Fruit fly (Drosophila melanogaster) whole organism, embryonic: ENCODE results near the gene hiro.
A peak's percentile ranks its signal among the peaks of the same experiment; 100 is the strongest.

Experiments
- B-H1 ChIP-seq: fragments of 200-800 bp; sonication (Bioruptor generic); IDR thresholded peaks from 3 replicates; pipeline ENCODE4 v1.3.6; 2022; ENCODE audit warnings: missing biosample characterization, missing genetic modification characterization
- BEAF-32 ChIP-seq: fragments of 200-800 bp; sonication (Bioruptor generic); optimal IDR thresholded peaks from 3 replicates; lab custom pipeline; 2017; ENCODE audit warnings: missing biosample characterization, missing genetic modification characterization, mild to moderate bottlenecking, moderate library complexity, missing genetic modification reagents
- Blimp-1 ChIP-seq: fragments of 200-800 bp; sonication (Bioruptor generic); optimal IDR thresholded peaks from 3 replicates; lab custom pipeline; 2018; ENCODE audit warnings: missing biosample characterization, missing genetic modification characterization, mild to moderate bottlenecking, moderate library complexity, missing genetic modification reagents
- CG10209 ChIP-seq: fragments of 200-800 bp; sonication (Bioruptor generic); optimal IDR thresholded peaks from 3 replicates; lab custom pipeline; 2017; ENCODE audit warnings: missing biosample characterization, mild to moderate bottlenecking, missing genetic modification characterization, missing genetic modification reagents
- CG10366 ChIP-seq: fragments of 200-800 bp; sonication (Bioruptor generic); IDR thresholded peaks from 2 replicates; pipeline ENCODE4 v1.3.6; 2022; ENCODE audit warnings: missing biosample characterization, missing genetic modification characterization
- CG11085 ChIP-seq: fragments of 200-800 bp; sonication (Bioruptor generic); IDR thresholded peaks from 2 replicates; pipeline ENCODE4 v1.3.6; 2022; ENCODE audit warnings: missing biosample characterization, missing genetic modification characterization
- CG11456 ChIP-seq: fragments of 200-800 bp; sonication (Bioruptor generic); IDR thresholded peaks from 3 replicates; pipeline ENCODE4 v1.3.6; 2022; ENCODE audit warnings: missing biosample characterization, missing genetic modification characterization
- CG15601 ChIP-seq: fragments of 200-800 bp; sonication (Bioruptor generic); optimal IDR thresholded peaks from 3 replicates; lab custom pipeline; 2019; ENCODE audit warnings: missing biosample characterization, mild to moderate bottlenecking, missing genetic modification characterization, moderate library complexity
- CG15696 ChIP-seq: fragments of 200-800 bp; sonication (Bioruptor generic); optimal IDR thresholded peaks from 2 replicates; lab custom pipeline; 2019; ENCODE audit warnings: missing biosample characterization, mild to moderate bottlenecking, missing genetic modification characterization, moderate library complexity
- CG16863 ChIP-seq: fragments of 200-800 bp; sonication (Bioruptor generic); optimal IDR thresholded peaks from 3 replicates; lab custom pipeline; 2016; ENCODE audit warnings: missing biosample characterization, missing genetic modification characterization
- CG17186 ChIP-seq: fragments of 200-800 bp; sonication (Bioruptor generic); optimal IDR thresholded peaks from 3 replicates; lab custom pipeline; 2017; ENCODE audit warnings: missing biosample characterization, missing genetic modification reagents, missing genetic modification characterization
- CG2199 ChIP-seq: fragments of 200-800 bp; sonication (Bioruptor generic); IDR thresholded peaks from 3 replicates; pipeline ENCODE4 v1.3.6; 2022; ENCODE audit warnings: missing biosample characterization, missing genetic modification characterization
- CG34224 ChIP-seq: fragments of 200-800 bp; sonication (Bioruptor generic); IDR thresholded peaks from 3 replicates; pipeline ENCODE4 v1.3.6; 2022; ENCODE audit warnings: missing biosample characterization, missing genetic modification characterization; ENCODE audit not compliant: partially characterized antibody
- CG4360 ChIP-seq: fragments of 200-800 bp; sonication (Bioruptor generic); IDR thresholded peaks from 2 replicates; pipeline ENCODE4 v1.3.6; 2022; ENCODE audit warnings: missing biosample characterization, missing genetic modification characterization
- CG4820 ChIP-seq: fragments of 200-800 bp; sonication (Bioruptor generic); optimal IDR thresholded peaks from 3 replicates; lab custom pipeline; 2016; ENCODE audit warnings: missing biosample characterization, missing genetic modification characterization
- CG4854 ChIP-seq: fragments of 200-800 bp; sonication (Bioruptor generic); optimal IDR thresholded peaks from 2 replicates; lab custom pipeline; 2016; ENCODE audit warnings: missing biosample characterization, missing genetic modification characterization, inconsistent platforms
- CG5245 ChIP-seq: fragments of 200-800 bp; sonication (Bioruptor generic); optimal IDR thresholded peaks from 3 replicates; lab custom pipeline; 2016; ENCODE audit warnings: missing biosample characterization, missing genetic modification characterization
- CG6254 ChIP-seq: fragments of 200-800 bp; sonication (Bioruptor generic); optimal IDR thresholded peaks from 3 replicates; lab custom pipeline; 2017; ENCODE audit warnings: mild to moderate bottlenecking, missing biosample characterization, missing genetic modification reagents, missing genetic modification characterization
- CG6654 ChIP-seq: fragments of 200-800 bp; sonication (Bioruptor generic); optimal IDR thresholded peaks from 2 replicates; lab custom pipeline; 2017; ENCODE audit warnings: missing biosample characterization, mild to moderate bottlenecking, missing genetic modification characterization
- CG6683 ChIP-seq: fragments of 200-800 bp; sonication (Bioruptor generic); optimal IDR thresholded peaks from 2 replicates; lab custom pipeline; 2017; ENCODE audit warnings: missing biosample characterization, mild to moderate bottlenecking, missing genetic modification characterization, missing genetic modification reagents
- CG6689 ChIP-seq: fragments of 200-800 bp; sonication (Bioruptor generic); IDR thresholded peaks from 2 replicates; pipeline ENCODE4 v1.3.6; 2022; ENCODE audit warnings: missing biosample characterization, missing genetic modification characterization
- CG8290 ChIP-seq, 3 experiments: fragments of 200-800 bp; sonication (Bioruptor generic); optimal IDR thresholded peaks; 2 replicates each; lab custom pipeline; 2016 to 2019; ENCODE audit warnings: missing biosample characterization in 3 of 3, missing genetic modification characterization in 3 of 3, mild to moderate bottlenecking in 2 of 3, moderate library complexity in 1 of 3
- CG8478 ChIP-seq: fragments of >200 bp; optimal IDR thresholded peaks from 2 replicates; lab custom pipeline; 2018
- CTCF ChIP-seq: fragments of 200-800 bp; sonication (Bioruptor generic); optimal IDR thresholded peaks from 2 replicates; lab custom pipeline; 2017; ENCODE audit warnings: missing biosample characterization, mild to moderate bottlenecking, missing genetic modification characterization, moderate library complexity
- Dbx ChIP-seq: fragments of 200-800 bp; sonication (Bioruptor generic); IDR thresholded peaks from 3 replicates; pipeline ENCODE4 v1.3.6; 2022; ENCODE audit warnings: missing biosample characterization, missing genetic modification characterization
- Deaf1 ChIP-seq: fragments of 200-800 bp; optimal IDR thresholded peaks from 3 replicates; lab custom pipeline; 2019; ENCODE audit warnings: missing biosample characterization, mild to moderate bottlenecking, missing genetic modification characterization, moderate library complexity
- Dip3 ChIP-seq: fragments of 200-800 bp; sonication (Bioruptor generic); optimal IDR thresholded peaks from 3 replicates; lab custom pipeline; 2016; ENCODE audit warnings: missing biosample characterization, missing genetic modification characterization
- Gsc ChIP-seq: fragments of 200-800 bp; sonication (Bioruptor generic); IDR thresholded peaks from 2 replicates; pipeline ENCODE4 v1.3.6; 2022; ENCODE audit warnings: missing biosample characterization, missing genetic modification characterization
- Gug ChIP-seq: fragments of 200-800 bp; sonication (Bioruptor generic); IDR thresholded peaks from 4 replicates; pipeline ENCODE4 v1.3.6; 2022; ENCODE audit warnings: missing biosample characterization, missing genetic modification characterization
- HLH54F ChIP-seq: fragments of 200-800 bp; sonication (Bioruptor generic); optimal IDR thresholded peaks from 3 replicates; lab custom pipeline; 2016; ENCODE audit warnings: missing biosample characterization, missing genetic modification characterization
- Scr ChIP-seq: fragments of 200-800 bp; sonication (Bioruptor generic); IDR thresholded peaks from 2 replicates; pipeline ENCODE4 v1.3.6; 2022; ENCODE audit warnings: missing biosample characterization, missing genetic modification characterization; ENCODE audit not compliant: partially characterized antibody
- Tbp ChIP-seq: fragments of >200 bp; optimal IDR thresholded peaks from 2 replicates; lab custom pipeline; 2018; ENCODE audit warnings: missing biosample characterization, missing genetic modification characterization
- al ChIP-seq: fragments of 200-800 bp; sonication (Bioruptor generic); IDR thresholded peaks from 2 replicates; pipeline ENCODE4 v1.3.6; 2022; ENCODE audit warnings: missing biosample characterization, missing genetic modification characterization
- ash1 ChIP-seq: fragments of 200-800 bp; sonication (Bioruptor generic); optimal IDR thresholded peaks from 2 replicates; lab custom pipeline; 2018; ENCODE audit warnings: missing biosample characterization, mild to moderate bottlenecking, missing genetic modification characterization
- chn ChIP-seq: fragments of 200-800 bp; sonication (Bioruptor generic); optimal IDR thresholded peaks from 2 replicates; lab custom pipeline; 2016; ENCODE audit warnings: missing biosample characterization, missing genetic modification characterization
- dmrt11E ChIP-seq: fragments of 200-800 bp; sonication (Bioruptor generic); optimal IDR thresholded peaks from 3 replicates; lab custom pipeline; 2018; ENCODE audit warnings: missing biosample characterization, mild to moderate bottlenecking, missing genetic modification characterization, moderate library complexity
- dpn ChIP-seq, 2 experiments: fragments of 200-800 bp; sonication (Bioruptor generic); optimal IDR thresholded peaks; 3 replicates each; lab custom pipeline; 2016; ENCODE audit warnings: missing biosample characterization in 2 of 2, missing genetic modification characterization in 2 of 2
- h ChIP-seq: fragments of >200 bp; optimal IDR thresholded peaks from 2 replicates; lab custom pipeline; 2017
- ham ChIP-seq: fragments of 200-800 bp; sonication (Bioruptor generic); IDR thresholded peaks from 2 replicates; pipeline ENCODE4 v1.3.6; 2022; ENCODE audit warnings: missing biosample characterization, missing genetic modification characterization
- insv ChIP-seq, 2 experiments: fragments of 200-800 bp; sonication (Bioruptor generic); optimal IDR thresholded peaks; 3 replicates each; lab custom pipeline; 2016 to 2018; ENCODE audit warnings: missing biosample characterization in 2 of 2, missing genetic modification characterization in 2 of 2
- jing ChIP-seq: fragments of 200-800 bp; sonication (Bioruptor generic); optimal IDR thresholded peaks from 2 replicates; lab custom pipeline; 2018; ENCODE audit warnings: missing biosample characterization, mild to moderate bottlenecking, missing genetic modification characterization
- lov ChIP-seq, 2 experiments: fragments of 200-800 bp in 1 of 2; fragments of >200 bp in 1 of 2; sonication (Bioruptor generic) in 1 of 2; IDR thresholded peaks in 1 of 2; optimal IDR thresholded peaks in 1 of 2; 2 replicates in 1 of 2; 3 replicates in 1 of 2; pipeline versions ENCODE4 v1.3.6 to Lab custom; 2017 to 2022; ENCODE audit warnings: missing biosample characterization in 1 of 2, missing genetic modification characterization in 1 of 2
- onecut ChIP-seq: fragments of 200-800 bp; sonication (Bioruptor generic); IDR thresholded peaks from 2 replicates; pipeline ENCODE4 v1.3.6; 2022; ENCODE audit warnings: missing biosample characterization, missing genetic modification characterization
- peb ChIP-seq: fragments of 200-800 bp; sonication (Bioruptor generic); IDR thresholded peaks from 2 replicates; pipeline ENCODE4 v1.3.6; 2022; ENCODE audit warnings: missing biosample characterization, missing genetic modification characterization
- pho ChIP-seq: fragments of 200-800 bp; sonication (Bioruptor generic); optimal IDR thresholded peaks from 2 replicates; lab custom pipeline; 2016; ENCODE audit warnings: missing biosample characterization, missing genetic modification characterization
- pum ChIP-seq: fragments of 200-800 bp; sonication (Bioruptor generic); optimal IDR thresholded peaks from 2 replicates; lab custom pipeline; 2016; ENCODE audit warnings: missing biosample characterization, missing genetic modification characterization
- repo ChIP-seq: fragments of 200-800 bp; sonication (Bioruptor generic); optimal IDR thresholded peaks from 2 replicates; lab custom pipeline; 2016; ENCODE audit warnings: missing biosample characterization, missing genetic modification characterization
- so ChIP-seq: fragments of 200-800 bp; sonication (Bioruptor generic); IDR thresholded peaks from 3 replicates; pipeline ENCODE4 v1.3.6; 2022; ENCODE audit warnings: missing biosample characterization, missing genetic modification characterization
- tap ChIP-seq: fragments of 200-800 bp; optimal IDR thresholded peaks from 3 replicates; lab custom pipeline; 2019; ENCODE audit warnings: missing biosample characterization, mild to moderate bottlenecking, missing genetic modification characterization, moderate library complexity
- tio ChIP-seq: fragments of 200-800 bp; sonication (Bioruptor generic); optimal IDR thresholded peaks from 2 replicates; lab custom pipeline; 2017; ENCODE audit warnings: missing biosample characterization, missing genetic modification characterization, inconsistent platforms
- tx ChIP-seq: fragments of 200-800 bp; sonication (Bioruptor generic); optimal IDR thresholded peaks from 2 replicates; lab custom pipeline; 2016; ENCODE audit warnings: missing biosample characterization, missing genetic modification characterization

The hiro gene

dm6 chr3L:636434-636833 is 51.3 kb downstream of the hiro start:
- TF ChIP-seq B-H1 (GFP tag; lab: Robert Waterston, UW) (peak; percentile 33; the same call in 2 of the 3 replicates), CG11456 (GFP tag; lab: Robert Waterston, UW) (peak; percentile 46; the same call in 2 of the 3 replicates), Dip3 (no peak), dmrt11E (tag; lab: Kevin White, UChicago) (peak; percentile 71), Deaf1 (tag; lab: Kevin White, UChicago) (no peak), pum (GFP tag; lab: Kevin White, UChicago) (peak; percentile 54), CG4360 (GFP tag; lab: Robert Waterston, UW) (no peak), CG6254 (GFP tag; lab: Kevin White, UChicago) (peak; percentile 59), CG5245 (GFP tag; lab: Kevin White, UChicago) (peak; percentile 65), CG8290 (GFP tag; optimal IDR thresholded peaks at IDR 0.05; lab: Kevin White, UChicago) (no peak), CG8290 (tag; optimal IDR thresholded peaks at IDR 0.05; lab: Kevin White, UChicago) (peak in 1 of 2 experiments; percentile 63), Blimp-1 (GFP tag; lab: Kevin White, UChicago) (peak; percentile 84), CG8478 (no peak), CG17186 (GFP tag; lab: Kevin White, UChicago) (peak; percentile 6), CG4820 (GFP tag; lab: Kevin White, UChicago) (peak; percentile 71), CG10209 (GFP tag; lab: Kevin White, UChicago) (peak; percentile 70), Gug (GFP tag; lab: Robert Waterston, UW) (peak; percentile 62; the same call in 3 of the 4 replicates), h (lab: Kevin White, UChicago) (no peak), CG34224 (GFP tag; lab: Robert Waterston, UW) (no peak), lov (optimal IDR thresholded peaks at IDR 0.05; lab: Kevin White, UChicago) (no peak), lov (GFP tag; IDR thresholded peaks at IDR 0.05; lab: Robert Waterston, UW) (0 out of 3 replicates have a peak, but pooled peaks have one; percentile 69), BEAF-32 (no peak), jing (GFP tag; lab: Kevin White, UChicago) (peak; percentile 59), Dbx (GFP tag; lab: Robert Waterston, UW) (no peak), ash1 (GFP tag; lab: Kevin White, UChicago) (no peak), tio (GFP tag; lab: Kevin White, UChicago) (peak; percentile 58), CG6683 (no peak), insv (GFP tag; optimal IDR thresholded peaks at IDR 0.05; lab: Kevin White, UChicago) (no peak), CTCF (GFP tag; lab: Kevin White, UChicago) (peak; percentile 25), dpn (GFP tag; optimal IDR thresholded peaks at IDR 0.05; lab: Kevin White, UChicago) (peak; percentile 46 to 70), CG10366 (GFP tag; lab: Robert Waterston, UW) (peak; percentile 72), so (peak; percentile 40; the same call in 1 of the 3 replicates), CG4854 (peak; percentile 29), CG11085 (GFP tag; lab: Robert Waterston, UW) (0 out of 2 replicates have a peak, but pooled peaks have one; percentile 21), repo (no peak), onecut (GFP tag; lab: Robert Waterston, UW) (peak; percentile 44), CG6689 (GFP tag; lab: Robert Waterston, UW) (peak; percentile 72), HLH54F (GFP tag; lab: Kevin White, UChicago) (peak; percentile 36), Tbp (no peak), CG6654 (GFP tag; lab: Kevin White, UChicago) (peak; percentile 24), Gsc (peak; percentile 57), CG15696 (tag; lab: Kevin White, UChicago) (peak; percentile 37), Scr (GFP tag; lab: Robert Waterston, UW) (no peak), chn (GFP tag; lab: Kevin White, UChicago) (peak; percentile 57), CG15601 (tag; lab: Kevin White, UChicago) (peak; percentile 56), CG16863 (GFP tag; lab: Kevin White, UChicago) (peak; percentile 39), ham (GFP tag; lab: Robert Waterston, UW) (no peak), tap (peak; percentile 56), al (GFP tag; lab: Robert Waterston, UW) (no peak), tx (GFP tag; lab: Kevin White, UChicago) (peak; percentile 12), pho (no peak), CG2199 (GFP tag; lab: Robert Waterston, UW) (0 out of 3 replicates have a peak, but pooled peaks have one; percentile 7), peb (GFP tag; lab: Robert Waterston, UW) (peak; percentile 46; the same call in 1 of the 2 replicates)
